Worm (Caenorhabditis elegans) whole organism, mixed stage, embryonic: ENCODE measurements around the gene odr-4.

Experiments
- M03D4.4 ChIP-seq: sonication (generic microtip); optimal IDR thresholded peaks from 2 replicates; lab custom pipeline; 2017; ENCODE audit warnings: mild to moderate bottlenecking, missing genetic modification characterization, missing compliant biosample characterization
- bed-3 ChIP-seq: fragments of 200-800 bp; sonication (Bioruptor generic); optimal IDR thresholded peaks from 3 replicates; lab custom pipeline; 2018; ENCODE audit warnings: mild to moderate bottlenecking, missing genetic modification characterization, moderate library complexity, missing compliant biosample characterization
- blmp-1 ChIP-seq: fragments of 150-350 bp; optimal IDR thresholded peaks from 2 replicates; lab custom pipeline; 2014; ENCODE audit warnings: missing biosample characterization, missing genetic modification characterization
- ceh-39 ChIP-seq: fragments of 150-350 bp; optimal IDR thresholded peaks from 2 replicates; lab custom pipeline; 2014; ENCODE audit warnings: missing biosample characterization, missing genetic modification characterization
- ceh-43 ChIP-seq: fragments of 200-800 bp; sonication (Bioruptor generic); optimal IDR thresholded peaks from 2 replicates; lab custom pipeline; 2018; ENCODE audit warnings: mild to moderate bottlenecking, missing genetic modification characterization, moderate library complexity, missing compliant biosample characterization
- ceh-83 ChIP-seq: fragments of 200-800 bp; sonication (Bioruptor generic); optimal IDR thresholded peaks from 2 replicates; lab custom pipeline; 2018; ENCODE audit warnings: mild to moderate bottlenecking, missing genetic modification characterization, missing compliant biosample characterization
- ces-1 ChIP-seq: fragments of 150-350 bp; optimal IDR thresholded peaks from 2 replicates; lab custom pipeline; 2014; ENCODE audit warnings: missing biosample characterization, missing genetic modification reagents, missing genetic modification characterization
- drap-1 ChIP-seq: fragments of 200-800 bp; sonication (Bioruptor generic); optimal IDR thresholded peaks from 3 replicates; lab custom pipeline; 2018; ENCODE audit warnings: mild to moderate bottlenecking, missing genetic modification characterization, missing compliant biosample characterization
- elt-1 ChIP-seq: sonication (generic microtip); optimal IDR thresholded peaks from 2 replicates; lab custom pipeline; 2017; ENCODE audit warnings: missing genetic modification characterization, mild to moderate bottlenecking, missing compliant biosample characterization, antibody characterized with exemption, moderate library complexity, borderline replicate concordance; ENCODE audit not compliant: insufficient read depth
- elt-3 ChIP-seq: fragments of 150-350 bp; optimal IDR thresholded peaks from 2 replicates; lab custom pipeline; 2014; ENCODE audit warnings: missing biosample characterization, missing genetic modification characterization
- flh-1 ChIP-seq: fragments of 200-800 bp; sonication (Bioruptor generic); optimal IDR thresholded peaks from 2 replicates; lab custom pipeline; 2018; ENCODE audit warnings: mild to moderate bottlenecking, missing genetic modification characterization, moderate library complexity, missing compliant biosample characterization
- ham-2 ChIP-seq: fragments of 200-800 bp; sonication (Bioruptor generic); optimal IDR thresholded peaks from 2 replicates; lab custom pipeline; 2018; ENCODE audit warnings: mild to moderate bottlenecking, missing genetic modification characterization, missing compliant biosample characterization
- hlh-1 ChIP-seq: fragments of 150-350 bp; optimal IDR thresholded peaks from 2 replicates; lab custom pipeline; 2014; ENCODE audit warnings: missing biosample characterization, missing genetic modification reagents, missing genetic modification characterization
- lin-13 ChIP-seq: fragments of 150-350 bp; optimal IDR thresholded peaks from 2 replicates; lab custom pipeline; 2014; ENCODE audit warnings: missing biosample characterization, missing genetic modification characterization
- lsy-2 ChIP-seq: fragments of 150-350 bp; optimal IDR thresholded peaks from 2 replicates; lab custom pipeline; 2014; ENCODE audit warnings: missing biosample characterization, missing genetic modification characterization
- mab-5 ChIP-seq: fragments of 150-350 bp; optimal IDR thresholded peaks from 2 replicates; lab custom pipeline; 2014; ENCODE audit warnings: missing biosample characterization, missing genetic modification characterization
- mep-1 ChIP-seq: fragments of 150-350 bp; optimal IDR thresholded peaks from 2 replicates; lab custom pipeline; 2017; ENCODE audit warnings: missing biosample characterization, missing genetic modification reagents, missing genetic modification characterization, inconsistent platforms
- mls-2 ChIP-seq: sonication (generic microtip); optimal IDR thresholded peaks from 2 replicates; lab custom pipeline; 2016; ENCODE audit warnings: mild to moderate bottlenecking, missing genetic modification characterization, moderate library complexity, missing compliant biosample characterization
- nhr-12 ChIP-seq: fragments of 150-350 bp; optimal IDR thresholded peaks from 2 replicates; lab custom pipeline; 2014; ENCODE audit warnings: missing biosample characterization, missing genetic modification characterization
- nhr-237 ChIP-seq: fragments of 150-350 bp; optimal IDR thresholded peaks from 2 replicates; lab custom pipeline; 2014; ENCODE audit warnings: missing biosample characterization, missing genetic modification characterization
- nhr-28 ChIP-seq: fragments of 150-350 bp; optimal IDR thresholded peaks from 2 replicates; lab custom pipeline; 2014; ENCODE audit warnings: missing biosample characterization, missing genetic modification characterization
- nhr-76 ChIP-seq: sonication (generic microtip); optimal IDR thresholded peaks from 2 replicates; lab custom pipeline; 2017; ENCODE audit warnings: missing biosample characterization, missing genetic modification characterization
- pha-4 ChIP-seq: fragments of 150-350 bp; optimal IDR thresholded peaks from 2 replicates; lab custom pipeline; 2018; ENCODE audit warnings: missing biosample characterization, missing genetic modification reagents, missing genetic modification characterization
- snpc-4 ChIP-seq: fragments of 150-350 bp; optimal IDR thresholded peaks from 2 replicates; lab custom pipeline; 2014; ENCODE audit warnings: missing biosample characterization, missing genetic modification characterization
- tbx-8 ChIP-seq: fragments of 200-800 bp; sonication (Bioruptor generic); optimal IDR thresholded peaks from 2 replicates; lab custom pipeline; 2018; ENCODE audit warnings: mild to moderate bottlenecking, missing genetic modification characterization, moderate library complexity, missing compliant biosample characterization
- unc-120 ChIP-seq: sonication (generic microtip); optimal IDR thresholded peaks from 2 replicates; lab custom pipeline; 2017; ENCODE audit warnings: missing genetic modification characterization, missing compliant biosample characterization; ENCODE audit not compliant: poor library complexity, severe bottlenecking
- unc-62 ChIP-seq: fragments of 150-350 bp; optimal IDR thresholded peaks from 2 replicates; lab custom pipeline; 2014; ENCODE audit warnings: missing biosample characterization, missing genetic modification reagents, missing genetic modification characterization
- ztf-11 ChIP-seq: fragments of 150-350 bp; optimal IDR thresholded peaks from 2 replicates; lab custom pipeline; 2014; ENCODE audit warnings: missing biosample characterization, missing genetic modification characterization

The odr-4 gene

DNA sequence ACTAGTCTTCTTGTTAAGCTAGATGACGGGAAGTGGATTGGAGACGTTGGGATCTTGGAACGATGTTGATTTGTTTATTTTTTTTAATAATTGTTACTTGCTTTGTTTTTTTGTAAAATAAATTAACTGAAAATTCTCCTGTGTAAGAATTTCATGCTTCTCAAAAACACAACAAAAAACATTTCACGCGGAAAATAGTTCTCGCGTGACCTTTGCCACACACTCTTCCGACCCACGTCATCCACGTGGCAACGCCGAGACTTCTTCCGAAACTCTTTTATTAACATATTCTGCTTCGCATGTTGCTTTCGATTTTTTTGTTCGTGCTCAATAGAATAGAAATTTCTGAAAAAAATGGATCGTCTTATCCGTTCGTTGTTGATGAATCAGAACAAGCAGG is 19.0 kb upstream of the odr-4 start, which contains the start of gene F37A4.5:
F37A4.5 (plus strand) TSS at position 301 of the 400 bp plus-strand sequence.
- TF ChIP-seq nhr-237 (no peak), elt-1 (tag; lab: Kevin White, UChicago) (no peak), unc-120 (tag; lab: Kevin White, UChicago) (no peak), drap-1 (GFP tag; lab: Kevin White, UChicago) (no peak), snpc-4 (tag; lab: Kevin White, UChicago) (no peak), nhr-76 (tag; lab: Kevin White, UChicago) (no peak), bed-3 (GFP tag; lab: Kevin White, UChicago) (no peak)
- TF ChIP-seq, all 35 proteins: peak for 0

DNA sequence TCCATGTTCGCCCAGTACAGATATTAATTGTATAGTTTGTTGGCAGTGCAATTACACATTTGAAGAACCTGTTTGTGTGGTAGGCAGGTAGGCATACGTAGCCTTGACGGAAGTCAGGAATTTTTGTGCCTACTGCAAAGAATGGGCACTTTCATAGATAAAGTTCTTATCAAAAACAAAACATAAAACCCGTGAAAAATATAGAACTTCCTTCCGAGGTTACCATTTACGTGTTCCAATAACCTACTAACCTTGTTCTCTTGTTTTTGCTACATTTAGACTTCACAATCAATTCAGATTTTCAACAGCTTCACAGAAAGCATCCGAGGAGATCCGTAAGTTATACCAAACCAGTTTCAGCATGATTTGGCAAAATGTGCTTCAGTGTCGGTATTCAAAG is 17.3 kb upstream of the odr-4 start, which contains the start of gene F37A4.4:
F37A4.4 (plus strand) TSS at position 301 of the 400 bp plus-strand sequence.
- no peak for TF ChIP-seq flh-1 (GFP tag; lab: Kevin White, UChicago)
- TF ChIP-seq unc-120 (tag; lab: Kevin White, UChicago) = no peak
- no peak for TF ChIP-seq mls-2
- no peak for TF ChIP-seq ceh-83 (GFP tag; lab: Kevin White, UChicago)
- TF ChIP-seq pha-4 (tag; lab: Kevin White, UChicago) = no peak

DNA sequence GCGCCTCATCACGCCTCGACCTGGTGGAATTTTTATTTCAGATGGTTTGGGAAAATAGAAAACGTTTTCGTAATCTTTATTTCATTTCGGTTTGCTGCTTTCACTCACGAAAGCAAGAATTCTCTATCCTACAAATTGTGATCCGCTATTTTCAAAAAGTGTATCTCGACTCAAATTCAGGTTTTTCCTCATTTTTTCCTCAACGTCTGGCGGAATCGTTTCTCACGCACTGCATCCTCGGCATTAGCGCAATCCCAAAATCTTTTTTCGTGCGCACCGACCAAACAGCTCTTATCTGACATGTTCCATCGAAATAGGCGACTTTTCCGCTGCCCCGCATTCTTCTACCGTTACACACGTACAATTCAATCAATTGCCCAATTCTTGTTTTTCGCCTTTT is 12.3 kb upstream of the odr-4 start, which contains the start of gene F37A4.3:
F37A4.3 (plus strand) TSS at position 301 of the 400 bp plus-strand sequence.
- TF ChIP-seq pha-4 (tag; lab: Kevin White, UChicago) (no peak), drap-1 (GFP tag; lab: Kevin White, UChicago) (no peak), lsy-2 (tag; lab: Kevin White, UChicago) (no peak), ham-2 (GFP tag; lab: Kevin White, UChicago) (peak; percentile 4), ces-1 (GFP tag; lab: Kevin White, UChicago) (no peak), mab-5 (tag; lab: Kevin White, UChicago) (no peak), snpc-4 (tag; lab: Kevin White, UChicago) (no peak)

DNA sequence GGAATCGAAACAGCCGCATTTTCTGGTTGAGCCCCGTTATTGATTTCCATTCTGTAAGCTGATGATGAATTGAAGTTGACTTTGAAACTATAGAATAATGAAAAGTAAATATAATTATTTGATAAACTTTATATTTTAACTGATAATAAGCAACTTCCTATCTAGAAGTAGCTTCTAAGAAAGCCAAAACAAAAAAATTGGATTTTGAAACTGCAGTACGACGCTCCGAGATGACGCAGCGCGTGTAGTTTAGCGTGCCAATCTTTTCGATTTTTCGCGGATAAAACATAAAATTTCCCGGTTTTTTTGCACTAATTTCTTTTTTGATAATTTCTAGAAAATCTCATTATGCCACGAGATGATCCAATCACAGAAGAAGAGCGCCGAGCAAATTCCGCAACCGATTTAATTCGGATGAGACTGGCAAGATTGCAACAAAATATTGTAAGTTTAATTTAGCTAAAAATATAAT is 8.4 kb upstream of the odr-4 start, which contains the start of the genes bath-41 and F37A4.2:
bath-41 (minus strand) TSS at position 51 of the 472 bp plus-strand sequence.
F37A4.2 (plus strand) TSS at position 247 of the 472 bp plus-strand sequence.
- TF ChIP-seq elt-3 (no peak), ceh-39 (tag; lab: Kevin White, UChicago) (no peak), tbx-8 (GFP tag; lab: Kevin White, UChicago) (no peak), mep-1 (no peak), unc-120 (tag; lab: Kevin White, UChicago) (no peak), mls-2 (no peak), nhr-12 (tag; lab: Kevin White, UChicago) (no peak), snpc-4 (tag; lab: Kevin White, UChicago) (no peak), hlh-1 (no peak), bed-3 (GFP tag; lab: Kevin White, UChicago) (no peak), blmp-1 (tag; lab: Kevin White, UChicago) (no peak), nhr-28 (tag; lab: Kevin White, UChicago) (no peak)
- TF ChIP-seq, all 35 proteins: peak for 0

DNA sequence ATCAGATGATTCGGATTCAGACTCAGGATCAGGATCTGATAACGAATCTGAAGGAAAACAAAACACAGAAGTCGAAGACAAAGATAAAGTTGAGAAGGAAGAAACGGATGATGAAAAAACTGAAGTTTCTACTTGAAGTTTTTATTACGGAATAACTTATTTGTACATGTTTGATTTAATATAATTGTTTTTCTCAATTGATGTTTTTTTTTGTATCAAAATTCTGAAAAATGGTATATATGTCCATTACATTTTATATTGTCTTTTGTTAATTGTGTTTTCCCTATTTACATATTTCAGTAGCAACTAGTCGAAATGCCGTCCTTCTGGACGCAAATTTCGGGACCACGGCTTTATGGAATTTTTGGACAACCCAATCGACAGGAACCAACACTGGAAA is 7.5 kb upstream of the odr-4 start, which contains the start of gene F37A4.1:
F37A4.1 (plus strand) TSS at position 301 of the 400 bp plus-strand sequence.
- TF ChIP-seq mep-1 (no peak), M03D4.4 (no peak), mls-2 (no peak), unc-62 (GFP tag; lab: Kevin White, UChicago) (no peak), ztf-11 (tag; lab: Kevin White, UChicago) (no peak), ceh-43 (GFP tag; lab: Kevin White, UChicago) (no peak), nhr-237 (no peak), lin-13 (tag; lab: Kevin White, UChicago) (no peak)

DNA sequence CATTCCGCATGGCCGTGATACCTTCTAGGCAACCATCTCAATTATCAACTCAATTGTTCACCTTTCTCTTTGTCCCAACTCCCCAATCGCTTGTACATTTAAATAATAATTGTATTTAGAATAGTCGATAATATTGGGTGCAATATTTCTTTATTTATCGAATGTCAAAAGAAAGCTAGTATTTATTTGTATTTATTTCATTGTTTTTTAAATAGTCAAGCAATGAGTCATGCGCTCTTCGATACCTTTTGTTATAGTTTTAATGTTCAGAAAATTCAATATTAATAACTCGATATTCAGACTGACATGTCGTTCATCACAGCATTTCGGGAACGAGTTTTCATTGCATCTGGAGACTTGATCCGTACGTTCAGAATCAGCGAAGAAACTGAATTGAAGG is 5.1 kb upstream of the odr-4 start, which contains the start of gene wdr-4:
wdr-4 (plus strand) TSS at position 301 of the 400 bp plus-strand sequence.
- no peak for TF ChIP-seq M03D4.4
- TF ChIP-seq snpc-4 (tag; lab: Kevin White, UChicago) = no peak
